Fruit fly (Drosophila melanogaster) S2 (cell line): ENCODE measurements around the gene THG.
A peak's percentile ranks its signal among the peaks of the same experiment; 100 is the strongest.

Experiments
- CG8478 ChIP-seq: fragments of >200 bp; optimal IDR thresholded peaks from 2 replicates; lab custom pipeline; 2018
- CTCF ChIP-seq, 2 experiments: fragments of >200 bp; optimal IDR thresholded peaks; 2 replicates each; lab custom pipeline; 2018

The THG gene

dm6 chr2L:15009703-15010102, at the start of gene THG, which contains the start of gene Rnmt:
Gene THG (minus strand): TSS chr2L:15009724.
Gene Rnmt (plus strand): TSS chr2L:15009939.
- TF ChIP-seq CG8478 (lab: Kevin White, UChicago) (no peak), CTCF (optimal IDR thresholded peaks at IDR 0.05; lab: Kevin White, UChicago) (no peak)

dm6 chr2L:15059000-15059399, 49.5 kb upstream of the THG start:
- TF ChIP-seq CTCF (optimal IDR thresholded peaks at IDR 0.05; lab: Kevin White, UChicago) (no peak), CG8478 (lab: Kevin White, UChicago) (no peak)

- TF ChIP-seq CTCF (optimal IDR thresholded peaks at IDR 0.05; lab: Kevin White, UChicago) (no peak), CG8478 (lab: Kevin White, UChicago) (no peak)
Measured at dm6 chr2L:15058118-15058402, 48.5 kb upstream of the THG start, which contains the start of gene CG33679. Gene CG33679 (plus strand): TSS chr2L:15058303.

dm6 chr2L:15057225-15058117, 47.9 kb upstream of the THG start, which contains the start of gene ck:
Gene ck (minus strand): TSS chr2L:15057862.
- TF ChIP-seq CG8478 (lab: Kevin White, UChicago) (no peak), CTCF (optimal IDR thresholded peaks at IDR 0.05; lab: Kevin White, UChicago) (peak; percentile 14 to 24)

- no peak for TF ChIP-seq CG8478 (lab: Kevin White, UChicago)
- no peak for TF ChIP-seq CTCF (optimal IDR thresholded peaks at IDR 0.05; lab: Kevin White, UChicago)
Measured at dm6 chr2L:15056359-15057220, 47.1 kb upstream of the THG start.

dm6 chr2L:15055105-15055504, 45.6 kb upstream of the THG start:
- TF ChIP-seq CG8478 (lab: Kevin White, UChicago) (no peak), CTCF (optimal IDR thresholded peaks at IDR 0.05; lab: Kevin White, UChicago) (no peak)

- TF ChIP-seq CTCF (optimal IDR thresholded peaks at IDR 0.05; lab: Kevin White, UChicago) (no peak), CG8478 (lab: Kevin White, UChicago) (no peak)
Measured at dm6 chr2L:15052805-15053388, 43.4 kb upstream of the THG start.

- TF ChIP-seq CTCF (optimal IDR thresholded peaks at IDR 0.05; lab: Kevin White, UChicago) (no peak), CG8478 (lab: Kevin White, UChicago) (no peak)
Measured at dm6 chr2L:15043718-15044117, 34.2 kb upstream of the THG start.

dm6 chr2L:15039309-15039772, 29.8 kb upstream of the THG start:
- TF ChIP-seq CTCF (optimal IDR thresholded peaks at IDR 0.05; lab: Kevin White, UChicago) (peak in 1 of 2 experiments; percentile 18), CG8478 (lab: Kevin White, UChicago) (no peak)

- no peak for TF ChIP-seq CTCF (optimal IDR thresholded peaks at IDR 0.05; lab: Kevin White, UChicago)
Measured at dm6 chr2L:15038339-15039308, 29.1 kb upstream of the THG start, which contains the start of gene CIAPIN1. Gene CIAPIN1 (minus strand): TSS chr2L:15038861.

- TF ChIP-seq CG8478 (lab: Kevin White, UChicago) (no peak), CTCF (optimal IDR thresholded peaks at IDR 0.05; lab: Kevin White, UChicago) (no peak)
Measured at dm6 chr2L:15035366-15035765, 25.8 kb upstream of the THG start, which contains the start of gene yellow-c. Gene yellow-c (plus strand): TSS chr2L:15035394.

dm6 chr2L:15031650-15032049, 22.1 kb upstream of the THG start, which contains the start of gene CG31832:
Gene CG31832 (minus strand): TSS chr2L:15031750.
- TF ChIP-seq CG8478 (lab: Kevin White, UChicago), result no peak
- TF ChIP-seq CTCF (optimal IDR thresholded peaks at IDR 0.05; lab: Kevin White, UChicago), result no peak

- TF ChIP-seq CTCF (optimal IDR thresholded peaks at IDR 0.05; lab: Kevin White, UChicago) (no peak), CG8478 (lab: Kevin White, UChicago) (no peak)
Measured at dm6 chr2L:15026582-15026981, 17.1 kb upstream of the THG start, which contains the start of gene CG33310. Gene CG33310 (plus strand): TSS chr2L:15026882.
